Worm (Caenorhabditis elegans) whole organism, L4/young adult: Measurements from ENCODE around the gene vps-32.1.

Source experiments
- W03F9.2 ChIP-seq: fragments of 150-350 bp; optimal IDR thresholded peaks from 2 replicates; lab custom pipeline; 2014; ENCODE audit warnings: missing biosample characterization, missing genetic modification characterization
- him-1 ChIP-seq: sonication (generic microtip); optimal IDR thresholded peaks from 2 replicates; lab custom pipeline; 2016; ENCODE audit warnings: missing genotype, missing genetic modification reagents, missing genetic modification characterization, missing compliant biosample characterization

ce11 chrII:6610262-6610661, 20.8 kb downstream of the vps-32.1 start:
- TF ChIP-seq W03F9.2 (tag; lab: Kevin White, UChicago) (no peak), him-1 (tag; lab: Kevin White, UChicago) (no peak)
